Worm (Caenorhabditis elegans) whole organism, midembryonic: ENCODE measurements around the gene cutl-15.

ENCODE experiments used
- cog-1 ChIP-seq: sonication (generic microtip); optimal IDR thresholded peaks from 2 replicates; lab custom pipeline; 2016; ENCODE audit warnings: missing genetic modification characterization, missing compliant biosample characterization
- flt-1 ChIP-seq: fragments of 200-800 bp; sonication (Bioruptor generic); IDR thresholded peaks from 2 replicates; pipeline ENCODE4 v1.3.6; 2022; ENCODE audit warnings: missing genetic modification characterization, missing compliant biosample characterization
- klf-2 ChIP-seq: fragments of 200-800 bp; sonication (Bioruptor generic); conservative IDR thresholded peaks from 2 replicates; pipeline ENCODE4 v1.3.6; 2022; ENCODE audit warnings: missing genetic modification reagents, missing genetic modification characterization, missing compliant biosample characterization
- ref-1 ChIP-seq: fragments of 200-800 bp; sonication (Bioruptor generic); conservative IDR thresholded peaks from 2 replicates; pipeline ENCODE4 v1.3.6; 2022; ENCODE audit warnings: missing genetic modification reagents, missing genetic modification characterization, missing compliant biosample characterization
- ztf-23 ChIP-seq: fragments of 200-800 bp; sonication (Bioruptor generic); IDR thresholded peaks from 2 replicates; pipeline ENCODE4 v1.3.6; 2022; ENCODE audit warnings: missing genetic modification reagents, missing genetic modification characterization, missing compliant biosample characterization
- ztf-29 ChIP-seq: fragments of 200-800 bp; sonication (Bioruptor generic); IDR thresholded peaks from 2 replicates; pipeline ENCODE4 v1.3.6; 2022; ENCODE audit warnings: missing genetic modification reagents, missing genetic modification characterization, missing compliant biosample characterization

DNA sequence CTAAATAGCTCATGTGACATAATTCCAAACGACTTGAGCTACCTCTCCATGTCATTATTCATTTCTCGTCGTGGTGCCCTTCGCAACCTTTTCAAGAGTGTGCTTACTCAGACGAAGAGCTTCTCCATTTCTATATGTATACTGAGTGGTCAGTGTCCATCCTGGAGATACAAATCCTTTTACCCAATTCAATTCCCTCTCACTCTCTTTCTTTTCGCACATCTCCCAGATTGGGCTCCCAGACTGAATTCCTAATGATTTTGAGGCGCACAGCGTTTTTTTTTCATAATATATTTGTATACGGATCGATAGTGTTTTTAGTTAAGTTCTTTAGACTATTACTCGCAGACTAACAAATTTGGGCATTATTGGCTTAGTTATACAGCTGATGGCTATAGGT, 26.5 kb downstream of the cutl-15 start:
- TF ChIP-seq ref-1 (no peak), cog-1 (tag; lab: Kevin White, UChicago) (no peak), ztf-29 (no peak), flt-1 (GFP tag; lab: Robert Waterston, UW) (no peak), ztf-23 (no peak), klf-2 (GFP tag; lab: Robert Waterston, UW) (no peak)
